Worm (Caenorhabditis elegans): ENCODE results near the gene F08F1.9.

F08F1.9 gene

ce11 chrX:8371906-8372305 is 38.7 kb downstream of the F08F1.9 start, which contains the start of gene nep-15:
Gene nep-15, plus strand, starts transcription at chrX:8372206.
- TF ChIP-seq skn-1 (tag; optimal IDR thresholded peaks at IDR 0.05) (no peak), sea-2 (GFP tag; optimal IDR thresholded peaks at IDR 0.05) (no peak)

- no peak for TF ChIP-seq aly-2 (tag; optimal IDR thresholded peaks at IDR 0.05)
- no peak for TF ChIP-seq zag-1 (tag; optimal IDR thresholded peaks at IDR 0.05)
- peak; percentile 8 for TF ChIP-seq lsy-12 (tag; optimal IDR thresholded peaks at IDR 0.05)
- peak; percentile 42 for TF ChIP-seq R02D3.7 (tag; optimal IDR thresholded peaks at IDR 0.05)
- peak; percentile 69 for TF ChIP-seq snpc-4 (tag; optimal IDR thresholded peaks at IDR 0.05)
- no peak for TF ChIP-seq nhr-237 (tag; optimal IDR thresholded peaks at IDR 0.05)
- TF ChIP-seq elt-2 (tag; optimal IDR thresholded peaks at IDR 0.05) = peak; percentile 62
- peak; percentile 72 for TF ChIP-seq tbx-2 (tag; optimal IDR thresholded peaks at IDR 0.05)
- TF ChIP-seq lin-15B (tag; optimal IDR thresholded peaks at IDR 0.05) = peak; percentile 64
- TF ChIP-seq mdl-1 (tag; optimal IDR thresholded peaks at IDR 0.05) = no peak
- TF ChIP-seq pha-4 (tag; optimal IDR thresholded peaks at IDR 0.05) = peak; percentile 80
- peak; percentile 86 for TF ChIP-seq nfya-1 (tag; optimal IDR thresholded peaks at IDR 0.05; ENCODE audit: insufficient read depth)
- TF ChIP-seq egl-27 (tag; optimal IDR thresholded peaks at IDR 0.05) = peak; percentile 3
- TF ChIP-seq pqm-1 (tag; optimal IDR thresholded peaks at IDR 0.05) = peak; percentile 82
- peak; percentile 63 for TF ChIP-seq lin-39 (tag; optimal IDR thresholded peaks at IDR 0.05)
- no peak for TF ChIP-seq unc-39 (tag; optimal IDR thresholded peaks at IDR 0.05)
- TF ChIP-seq ceh-28 (tag; optimal IDR thresholded peaks at IDR 0.05) = peak; percentile 45
- no peak for TF ChIP-seq nhr-23 (tag; optimal IDR thresholded peaks at IDR 0.05)
- peak; percentile 56 for TF ChIP-seq hmg-11 (tag; optimal IDR thresholded peaks at IDR 0.05)
- TF ChIP-seq jun-1 (tag; optimal IDR thresholded peaks at IDR 0.05) = peak; percentile 81
These were observed 42.4 kb downstream of the F08F1.9 start for ce11 chrX:8368210-8368609.

ce11 chrX:8367553-8367952 is 43.1 kb downstream of the F08F1.9 start, which contains the start of gene F40B5.2:
Gene F40B5.2, plus strand, starts transcription at chrX:8367853.
- TF ChIP-seq egl-5 (tag; optimal IDR thresholded peaks at IDR 0.05) (no peak), nhr-11 (tag; optimal IDR thresholded peaks at IDR 0.05) (no peak), nhr-77 (tag; optimal IDR thresholded peaks at IDR 0.05) (no peak), aly-2 (tag; optimal IDR thresholded peaks at IDR 0.05) (no peak), fkh-2 (tag; optimal IDR thresholded peaks at IDR 0.05) (no peak), nfya-1 (tag; optimal IDR thresholded peaks at IDR 0.05; ENCODE audit: insufficient read depth) (no peak), ama-1 (optimal IDR thresholded peaks at IDR 0.05) (no peak), tbx-2 (tag; optimal IDR thresholded peaks at IDR 0.05) (no peak), unc-62 (GFP tag; optimal IDR thresholded peaks at IDR 0.05) (no peak), ceh-28 (tag; optimal IDR thresholded peaks at IDR 0.05) (no peak), pha-4 (tag; optimal IDR thresholded peaks at IDR 0.05) (no peak)

ce11 chrX:8362379-8362778 is 48.3 kb downstream of the F08F1.9 start:
- TF ChIP-seq nhr-67 (tag; optimal IDR thresholded peaks at IDR 0.05) (no peak), daf-12 (tag; optimal IDR thresholded peaks at IDR 0.05) (no peak), hmg-11 (tag; optimal IDR thresholded peaks at IDR 0.05) (no peak), fkh-10 (GFP tag; optimal IDR thresholded peaks at IDR 0.05) (no peak), lsy-12 (tag; optimal IDR thresholded peaks at IDR 0.05) (no peak), unc-62 (GFP tag; optimal IDR thresholded peaks at IDR 0.05) (no peak), ztf-4 (tag; optimal IDR thresholded peaks at IDR 0.05) (no peak), egl-27 (tag; optimal IDR thresholded peaks at IDR 0.05) (no peak), nfya-1 (tag; optimal IDR thresholded peaks at IDR 0.05; ENCODE audit: insufficient read depth) (no peak), egl-5 (tag; optimal IDR thresholded peaks at IDR 0.05) (no peak), ztf-11 (tag; optimal IDR thresholded peaks at IDR 0.05) (no peak), jun-1 (tag; optimal IDR thresholded peaks at IDR 0.05) (no peak), sea-2 (GFP tag; optimal IDR thresholded peaks at IDR 0.05) (no peak), snpc-4 (tag; optimal IDR thresholded peaks at IDR 0.05) (no peak), mdl-1 (tag; optimal IDR thresholded peaks at IDR 0.05) (no peak), aly-2 (tag; optimal IDR thresholded peaks at IDR 0.05) (no peak), unc-39 (tag; optimal IDR thresholded peaks at IDR 0.05) (no peak)
